Fruit fly (Drosophila melanogaster): Measurements from ENCODE around the gene gny.
A peak's percentile ranks its signal among the peaks of the same experiment; 100 is the strongest.

Gene gny

DNA sequence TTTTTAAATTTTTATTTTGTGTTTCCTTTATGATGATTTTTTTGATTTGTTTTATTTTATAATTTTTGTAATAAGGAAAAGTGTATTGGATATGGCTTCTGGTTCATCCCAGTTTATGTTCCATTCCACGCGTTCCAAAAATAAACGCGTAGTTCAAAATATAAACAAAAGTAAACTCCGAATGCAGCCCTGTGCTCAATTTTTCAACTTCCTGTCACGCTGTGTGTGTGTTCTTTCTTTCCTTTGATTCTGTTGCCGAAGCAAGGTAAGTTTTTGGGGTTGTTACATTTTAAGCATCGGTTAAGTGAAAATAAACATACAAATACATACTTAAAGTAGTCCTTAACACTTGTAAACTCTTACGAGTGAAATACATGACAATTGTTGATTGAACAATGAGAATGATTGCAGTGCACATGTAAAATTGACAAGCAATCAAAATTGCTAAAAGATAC is 28.2 kb downstream of the gny start, which contains the start of the genes Ip259 and RpS27A (continued):
- TF ChIP-seq sim (GFP tag; IDR thresholded peaks at IDR 0.05) (peak; percentile 64; the same call in 1 of the 2 replicates), Usf (GFP tag; optimal IDR thresholded peaks at IDR 0.05) (peak; percentile 78), CG10979 (tag; optimal IDR thresholded peaks at IDR 0.05) (peak; percentile 57), lab (GFP tag; optimal IDR thresholded peaks at IDR 0.05) (no peak), CG15601 (tag; optimal IDR thresholded peaks at IDR 0.05) (peak; percentile 55), esg (GFP tag; conservative IDR thresholded peaks at IDR 0.05) (peak; percentile 31; the same call in 1 of the 2 replicates), Dfd (GFP tag; optimal IDR thresholded peaks at IDR 0.05) (no peak), CG13624 (GFP tag; optimal IDR thresholded peaks at IDR 0.05) (peak; percentile 82), BtbVII (GFP tag; optimal IDR thresholded peaks at IDR 0.05) (peak; percentile 61), CG17186 (GFP tag; optimal IDR thresholded peaks at IDR 0.05) (peak; percentile 41), CG1233 (GFP tag; optimal IDR thresholded peaks at IDR 0.05) (peak; percentile 89), ken (GFP tag; IDR thresholded peaks at IDR 0.05) (peak; percentile 77), Hr3 (GFP tag; optimal IDR thresholded peaks at IDR 0.05) (peak; percentile 33), Dp (GFP tag; optimal IDR thresholded peaks at IDR 0.05) (no peak), knrl (GFP tag; IDR thresholded peaks at IDR 0.05; ENCODE audit: partially characterized antibody) (no peak; the same call in 2 of the 3 replicates), CG15269 (tag; optimal IDR thresholded peaks at IDR 0.05) (no peak), CG6854 (GFP tag; optimal IDR thresholded peaks at IDR 0.05) (peak; percentile 71), CG10321 (GFP tag; IDR thresholded peaks at IDR 0.05) (peak; percentile 44; the same call in 1 of the 2 replicates), CG7357 (GFP tag; IDR thresholded peaks at IDR 0.05) (peak; percentile 61; the same call in 1 of the 3 replicates), CG31365 (tag; optimal IDR thresholded peaks at IDR 0.05) (peak; percentile 42), CG13894 (tag; optimal IDR thresholded peaks at IDR 0.05) (no peak), CG17385 (GFP tag; optimal IDR thresholded peaks at IDR 0.05) (peak; percentile 81), CHES-1-like (GFP tag; optimal IDR thresholded peaks at IDR 0.05) (peak; percentile 48), CG2199 (GFP tag; IDR thresholded peaks at IDR 0.05) (no peak), CG6791 (GFP tag; IDR thresholded peaks at IDR 0.05; ENCODE audit: partially characterized antibody) (no peak), schlank (tag; optimal IDR thresholded peaks at IDR 0.05) (peak; percentile 54), CG17612 (GFP tag; IDR thresholded peaks at IDR 0.05) (no peak), CG6654 (GFP tag; optimal IDR thresholded peaks at IDR 0.05) (peak; percentile 22), D19B (GFP tag; optimal IDR thresholded peaks at IDR 0.05) (peak; percentile 56), stwl (tag; optimal IDR thresholded peaks at IDR 0.05) (peak; percentile 30), CG17361 (GFP tag; IDR thresholded peaks at IDR 0.05) (peak; percentile 75; the same call in 2 of the 3 replicates), CG30431 (GFP tag; optimal IDR thresholded peaks at IDR 0.05) (peak; percentile 69), CG12299 (tag; optimal IDR thresholded peaks at IDR 0.05) (peak; percentile 64), NFAT (GFP tag; IDR thresholded peaks at IDR 0.05) (no peak; the same call in 1 of the 2 replicates), chif (GFP tag; optimal IDR thresholded peaks at IDR 0.05) (peak; percentile 53 to 75), Hr51 (GFP tag; optimal IDR thresholded peaks at IDR 0.05) (peak in 1 of 2 experiments; percentile 38), row (GFP tag; IDR thresholded peaks at IDR 0.05) (peak; percentile 81), Trl (optimal IDR thresholded peaks at IDR 0.05) (no peak), Trl (GFP tag; optimal IDR thresholded peaks at IDR 0.05) (peak; percentile 78), cato (GFP tag; optimal IDR thresholded peaks at IDR 0.05; ENCODE audit: borderline replicate concordance) (peak; percentile 36), CG33557 (GFP tag; optimal IDR thresholded peaks at IDR 0.05) (peak; percentile 69), stc (GFP tag; IDR thresholded peaks at IDR 0.05) (peak; percentile 75), yki (optimal IDR thresholded peaks at IDR 0.05) (no peak), Hmr (GFP tag; optimal IDR thresholded peaks at IDR 0.05) (no peak), NC2α (GFP tag; optimal IDR thresholded peaks at IDR 0.05) (peak; percentile 47), ase (GFP tag; IDR thresholded peaks at IDR 0.05) (peak; percentile 65; the same call in 2 of the 3 replicates), dan (GFP tag; IDR thresholded peaks at IDR 0.05) (no peak), CG3847 (GFP tag; IDR thresholded peaks at IDR 0.05) (peak; percentile 78), ap (GFP tag; IDR thresholded peaks at IDR 0.05) (no peak; the same call in 1 of the 2 replicates), scrt (GFP tag; optimal IDR thresholded peaks at IDR 0.05) (peak; percentile 74), kay (GFP tag; optimal IDR thresholded peaks at IDR 0.05) (no peak)
